Fruit fly (Drosophila melanogaster): ENCODE data around the gene ppan.

- no peak for TF ChIP-seq pan (optimal IDR thresholded peaks at IDR 0.05)
- TF ChIP-seq usp (GFP tag; optimal IDR thresholded peaks at IDR 0.05): no peak
- TF ChIP-seq Dll (optimal IDR thresholded peaks at IDR 0.05): no peak
Measured at dm6 chr3R:21109712-21110111, 6.3 kb upstream of the ppan start.

Data from whole organism.